Fruit fly (Drosophila melanogaster) whole organism, embryonic: ENCODE data around the gene CG10365.

Source experiments
- Bteb2 ChIP-seq: fragments of 200-800 bp; sonication (Bioruptor generic); optimal IDR thresholded peaks from 2 replicates; lab custom pipeline; 2016; ENCODE audit warnings: missing biosample characterization, missing genetic modification characterization
- CG12769 ChIP-seq: fragments of 200-800 bp; sonication (Bioruptor generic); optimal IDR thresholded peaks from 2 replicates; lab custom pipeline; 2019; ENCODE audit warnings: missing biosample characterization, mild to moderate bottlenecking, missing genetic modification characterization, moderate library complexity
- CG14710 ChIP-seq: fragments of 200-800 bp; sonication (Bioruptor generic); optimal IDR thresholded peaks from 3 replicates; lab custom pipeline; 2019; ENCODE audit warnings: missing biosample characterization, mild to moderate bottlenecking, missing genetic modification characterization, moderate library complexity
- CG14965 ChIP-seq: fragments of 200-800 bp; sonication (Bioruptor generic); optimal IDR thresholded peaks from 2 replicates; lab custom pipeline; 2016; ENCODE audit warnings: missing biosample characterization, missing genetic modification characterization, borderline replicate concordance
- CG17186 ChIP-seq: fragments of 200-800 bp; sonication (Bioruptor generic); optimal IDR thresholded peaks from 3 replicates; lab custom pipeline; 2017; ENCODE audit warnings: missing biosample characterization, missing genetic modification reagents, missing genetic modification characterization
- CG17802 ChIP-seq: fragments of 200-800 bp; sonication (Bioruptor generic); optimal IDR thresholded peaks from 2 replicates; lab custom pipeline; 2018; ENCODE audit warnings: missing biosample characterization, mild to moderate bottlenecking, missing genetic modification characterization, moderate library complexity
- CG17912 ChIP-seq: fragments of 200-800 bp; sonication (Bioruptor generic); optimal IDR thresholded peaks from 2 replicates; lab custom pipeline; 2018; ENCODE audit warnings: missing biosample characterization, mild to moderate bottlenecking, missing genetic modification characterization
- CG2712 ChIP-seq: fragments of 200-800 bp; optimal IDR thresholded peaks from 3 replicates; lab custom pipeline; 2019; ENCODE audit warnings: missing biosample characterization, mild to moderate bottlenecking, missing genetic modification characterization, moderate library complexity
- CG3065 ChIP-seq: fragments of 200-800 bp; sonication (Bioruptor generic); optimal IDR thresholded peaks from 2 replicates; lab custom pipeline; 2016; ENCODE audit warnings: missing biosample characterization, missing genetic modification characterization
- CG31388 ChIP-seq: fragments of 200-800 bp; sonication (Bioruptor generic); optimal IDR thresholded peaks from 2 replicates; lab custom pipeline; 2016; ENCODE audit warnings: missing biosample characterization, missing genetic modification characterization
- CG3163 ChIP-seq: fragments of 200-800 bp; sonication (Bioruptor generic); optimal IDR thresholded peaks from 3 replicates; lab custom pipeline; 2016; ENCODE audit warnings: missing biosample characterization, missing genetic modification characterization
- CG32767 ChIP-seq: fragments of 200-800 bp; sonication (Bioruptor generic); IDR thresholded peaks from 2 replicates; pipeline ENCODE4 v1.3.6; 2022; ENCODE audit warnings: missing biosample characterization, missing genetic modification characterization
- CG34422 ChIP-seq: fragments of 200-800 bp; sonication (Bioruptor generic); IDR thresholded peaks from 3 replicates; pipeline ENCODE4 v1.3.6; 2022; ENCODE audit warnings: missing biosample characterization, missing genetic modification characterization
- CG4282 ChIP-seq: fragments of 200-800 bp; sonication (Bioruptor generic); optimal IDR thresholded peaks from 2 replicates; lab custom pipeline; 2016; ENCODE audit warnings: missing biosample characterization, missing genetic modification characterization
- CG4360 ChIP-seq: fragments of 200-800 bp; sonication (Bioruptor generic); IDR thresholded peaks from 2 replicates; pipeline ENCODE4 v1.3.6; 2022; ENCODE audit warnings: missing biosample characterization, missing genetic modification characterization
- CG43689 ChIP-seq: fragments of 200-800 bp; sonication (Bioruptor generic); IDR thresholded peaks from 2 replicates; pipeline ENCODE4 v1.3.6; 2022; ENCODE audit warnings: missing biosample characterization, missing genetic modification characterization
- CG4404 ChIP-seq: fragments of 200-800 bp; sonication (Bioruptor generic); IDR thresholded peaks from 2 replicates; pipeline ENCODE4 v1.3.6; 2022; ENCODE audit warnings: missing biosample characterization, missing genetic modification characterization
- CG6254 ChIP-seq: fragments of 200-800 bp; sonication (Bioruptor generic); optimal IDR thresholded peaks from 3 replicates; lab custom pipeline; 2017; ENCODE audit warnings: mild to moderate bottlenecking, missing biosample characterization, missing genetic modification reagents, missing genetic modification characterization
- CG6272 ChIP-seq: fragments of 200-800 bp; sonication (Bioruptor generic); IDR thresholded peaks from 2 replicates; pipeline ENCODE4 v1.3.6; 2022; ENCODE audit warnings: missing biosample characterization, missing genetic modification characterization
- CG8281 ChIP-seq: fragments of 200-800 bp; sonication (Bioruptor generic); optimal IDR thresholded peaks from 2 replicates; lab custom pipeline; 2018; ENCODE audit warnings: missing biosample characterization, mild to moderate bottlenecking, missing genetic modification characterization, moderate library complexity
- CG9437 ChIP-seq: fragments of 200-800 bp; sonication (Bioruptor generic); optimal IDR thresholded peaks from 2 replicates; lab custom pipeline; 2018; ENCODE audit warnings: missing biosample characterization, mild to moderate bottlenecking, missing genetic modification characterization
- CG9817 ChIP-seq: fragments of 200-800 bp; sonication (Bioruptor generic); optimal IDR thresholded peaks from 2 replicates; lab custom pipeline; 2018; ENCODE audit warnings: missing biosample characterization, mild to moderate bottlenecking, missing genetic modification characterization, moderate library complexity
- CG9932 ChIP-seq: fragments of 200-800 bp; sonication (Bioruptor generic); IDR thresholded peaks from 2 replicates; pipeline ENCODE4 v1.3.6; 2022; ENCODE audit warnings: missing biosample characterization, missing genetic modification characterization
- Camta ChIP-seq: fragments of 200-800 bp; sonication (Bioruptor generic); optimal IDR thresholded peaks from 2 replicates; lab custom pipeline; 2016; ENCODE audit warnings: missing biosample characterization, missing genetic modification characterization
- Deaf1 ChIP-seq: fragments of 200-800 bp; optimal IDR thresholded peaks from 3 replicates; lab custom pipeline; 2019; ENCODE audit warnings: missing biosample characterization, mild to moderate bottlenecking, missing genetic modification characterization, moderate library complexity
- Dek ChIP-seq: fragments of 200-800 bp; sonication (Bioruptor generic); optimal IDR thresholded peaks from 3 replicates; lab custom pipeline; 2019; ENCODE audit warnings: missing biosample characterization, mild to moderate bottlenecking, missing genetic modification characterization, moderate library complexity
- Doc2 ChIP-seq: fragments of 200-800 bp; sonication (Bioruptor generic); IDR thresholded peaks from 2 replicates; pipeline ENCODE4 v1.3.6; 2022; ENCODE audit warnings: missing biosample characterization, missing genetic modification characterization
- ERR ChIP-seq: fragments of 200-800 bp; sonication (Bioruptor generic); optimal IDR thresholded peaks from 2 replicates; lab custom pipeline; 2016; ENCODE audit warnings: missing biosample characterization, missing genetic modification characterization
- Ets65A ChIP-seq: fragments of 200-800 bp; sonication (Bioruptor generic); peaks from one replicate; lab custom pipeline; 2016; ENCODE audit warnings: missing biosample characterization, missing genetic modification characterization
- Gsc ChIP-seq: fragments of 200-800 bp; sonication (Bioruptor generic); IDR thresholded peaks from 2 replicates; pipeline ENCODE4 v1.3.6; 2022; ENCODE audit warnings: missing biosample characterization, missing genetic modification characterization
- HLH4C ChIP-seq: fragments of 200-800 bp; sonication (Bioruptor generic); IDR thresholded peaks from 3 replicates; pipeline ENCODE4 v1.3.6; 2022; ENCODE audit warnings: missing biosample characterization, missing genetic modification characterization; ENCODE audit not compliant: partially characterized antibody
- Hr51 ChIP-seq, 2 experiments: fragments of 200-800 bp; sonication (Bioruptor generic); optimal IDR thresholded peaks; 2 replicates in 1 of 2; 3 replicates in 1 of 2; lab custom pipeline; 2016 to 2018; ENCODE audit warnings: missing biosample characterization in 2 of 2, missing genetic modification characterization in 2 of 2, mild to moderate bottlenecking in 1 of 2, moderate library complexity in 1 of 2
- Lim3 ChIP-seq: fragments of 200-800 bp; sonication (Bioruptor generic); IDR thresholded peaks from 2 replicates; pipeline ENCODE4 v1.3.6; 2022; ENCODE audit warnings: missing biosample characterization, missing genetic modification characterization
- Rx ChIP-seq: fragments of 200-800 bp; sonication (Bioruptor generic); IDR thresholded peaks from 2 replicates; pipeline ENCODE4 v1.3.6; 2022; ENCODE audit warnings: missing biosample characterization, missing genetic modification characterization
- Xrp1 ChIP-seq: fragments of 200-800 bp; sonication (Bioruptor generic); IDR thresholded peaks from 2 replicates; pipeline ENCODE4 v1.3.6; 2022; ENCODE audit warnings: missing biosample characterization, missing genetic modification characterization
- YL-1 ChIP-seq: fragments of 200-800 bp; sonication (Bioruptor generic); optimal IDR thresholded peaks from 3 replicates; lab custom pipeline; 2017; ENCODE audit warnings: missing biosample characterization, mild to moderate bottlenecking, missing genetic modification characterization
- ash1 ChIP-seq: fragments of 200-800 bp; sonication (Bioruptor generic); optimal IDR thresholded peaks from 2 replicates; lab custom pipeline; 2018; ENCODE audit warnings: missing biosample characterization, mild to moderate bottlenecking, missing genetic modification characterization
- az2 ChIP-seq: fragments of 200-800 bp; sonication (Bioruptor generic); optimal IDR thresholded peaks from 3 replicates; lab custom pipeline; 2016; ENCODE audit warnings: missing biosample characterization, missing genetic modification characterization
- bsh ChIP-seq, 2 experiments: fragments of 200-800 bp; sonication (Bioruptor generic); optimal IDR thresholded peaks; 2 replicates each; lab custom pipeline; 2017 to 2018; ENCODE audit warnings: mild to moderate bottlenecking in 2 of 2, missing biosample characterization in 2 of 2, missing genetic modification characterization in 2 of 2, moderate library complexity in 1 of 2
- chinmo ChIP-seq: fragments of 200-800 bp; sonication (Bioruptor generic); IDR thresholded peaks from 4 replicates; pipeline ENCODE4 v1.3.6; 2022; ENCODE audit warnings: missing biosample characterization, missing genetic modification characterization; ENCODE audit not compliant: partially characterized antibody
- gro ChIP-seq: fragments of 200-800 bp; sonication (Bioruptor generic); optimal IDR thresholded peaks from 2 replicates; lab custom pipeline; 2016; ENCODE audit warnings: missing biosample characterization, missing genetic modification characterization
- hbn ChIP-seq: fragments of 200-800 bp; sonication (Bioruptor generic); IDR thresholded peaks from 2 replicates; pipeline ENCODE4 v1.3.6; 2022; ENCODE audit warnings: missing biosample characterization, missing genetic modification characterization; ENCODE audit not compliant: partially characterized antibody
- hth ChIP-seq: fragments of >200 bp; optimal IDR thresholded peaks from 2 replicates; lab custom pipeline; 2017; ENCODE audit warnings: inconsistent platforms
- jigr1 ChIP-seq: fragments of 200-800 bp; sonication (Bioruptor generic); IDR thresholded peaks from 3 replicates; pipeline ENCODE4 v1.3.6; 2022; ENCODE audit warnings: missing biosample characterization, missing genetic modification characterization
- lilli ChIP-seq: fragments of 200-800 bp; sonication (Bioruptor generic); optimal IDR thresholded peaks from 3 replicates; lab custom pipeline; 2016; ENCODE audit warnings: missing biosample characterization, missing genetic modification characterization
- mirr ChIP-seq: fragments of 200-800 bp; sonication (Bioruptor generic); optimal IDR thresholded peaks from 3 replicates; lab custom pipeline; 2018; ENCODE audit warnings: missing biosample characterization, mild to moderate bottlenecking, missing genetic modification characterization
- nerfin-1 ChIP-seq: fragments of 200-800 bp; sonication (Bioruptor generic); optimal IDR thresholded peaks from 3 replicates; lab custom pipeline; 2019; ENCODE audit warnings: missing biosample characterization, mild to moderate bottlenecking, missing genetic modification characterization, moderate library complexity
- so ChIP-seq: fragments of 200-800 bp; sonication (Bioruptor generic); IDR thresholded peaks from 3 replicates; pipeline ENCODE4 v1.3.6; 2022; ENCODE audit warnings: missing biosample characterization, missing genetic modification characterization
- tap ChIP-seq: fragments of 200-800 bp; optimal IDR thresholded peaks from 3 replicates; lab custom pipeline; 2019; ENCODE audit warnings: missing biosample characterization, mild to moderate bottlenecking, missing genetic modification characterization, moderate library complexity
- zfh2 ChIP-seq: fragments of 200-800 bp; sonication (Bioruptor generic); optimal IDR thresholded peaks from 2 replicates; lab custom pipeline; 2016; ENCODE audit warnings: missing biosample characterization, missing genetic modification characterization

Gene CG10365

dm6 chr3R:23760219-23761018 lies 37.3 kb downstream of the CG10365 start, which contains the start of gene SdhD (continued):
- TF ChIP-seq az2 (GFP tag; lab: Kevin White, UChicago) (no peak), tap (tag; lab: Kevin White, UChicago) (no peak), CG17802 (tag; lab: Kevin White, UChicago) (no peak), CG17912 (GFP tag; lab: Kevin White, UChicago) (no peak), CG12769 (no peak), CG32767 (GFP tag; lab: Robert Waterston, UW) (no peak), mirr (no peak), Gsc (no peak), Bteb2 (GFP tag; lab: Kevin White, UChicago) (peak; percentile 15), CG6254 (GFP tag; lab: Kevin White, UChicago) (no peak), CG3065 (GFP tag; lab: Kevin White, UChicago) (no peak), CG4360 (GFP tag; lab: Robert Waterston, UW) (no peak), CG14965 (GFP tag; lab: Kevin White, UChicago) (no peak), YL-1 (GFP tag; lab: Kevin White, UChicago) (peak; percentile 75), CG34422 (GFP tag; lab: Robert Waterston, UW) (no peak; the same call in 2 of the 3 replicates), CG4404 (GFP tag; lab: Robert Waterston, UW) (no peak), Hr51 (GFP tag; optimal IDR thresholded peaks at IDR 0.05; lab: Kevin White, UChicago) (no peak), CG9437 (GFP tag; lab: Kevin White, UChicago) (no peak), ERR (no peak), zfh2 (GFP tag; lab: Kevin White, UChicago) (peak; percentile 53), CG8281 (tag; lab: Kevin White, UChicago) (no peak), CG9932 (GFP tag; lab: Robert Waterston, UW) (peak; percentile 56), Doc2 (GFP tag; lab: Robert Waterston, UW) (no peak), Deaf1 (tag; lab: Kevin White, UChicago) (peak; percentile 20), CG6272 (GFP tag; lab: Robert Waterston, UW) (no peak), CG43689 (GFP tag; lab: Robert Waterston, UW) (no peak), hth (lab: Kevin White, UChicago) (no peak), Dek (tag; lab: Kevin White, UChicago) (no peak), CG14710 (tag; lab: Kevin White, UChicago) (peak; percentile 16), Xrp1 (GFP tag; lab: Robert Waterston, UW) (no peak), CG3163 (GFP tag; lab: Kevin White, UChicago) (no peak), HLH4C (GFP tag; lab: Robert Waterston, UW) (peak; percentile 63), CG4282 (GFP tag; lab: Kevin White, UChicago) (no peak), nerfin-1 (no peak), Ets65A (GFP tag; lab: Kevin White, UChicago) (peak; percentile 74), Camta (GFP tag; lab: Kevin White, UChicago) (peak; percentile 24), gro (GFP tag; lab: Kevin White, UChicago) (no peak), Lim3 (GFP tag; lab: Robert Waterston, UW) (no peak), ash1 (GFP tag; lab: Kevin White, UChicago) (no peak), Rx (GFP tag; lab: Robert Waterston, UW) (no peak), CG2712 (tag; lab: Kevin White, UChicago) (peak; percentile 24), bsh (GFP tag; optimal IDR thresholded peaks at IDR 0.05; lab: Kevin White, UChicago) (no peak), lilli (GFP tag; lab: Kevin White, UChicago) (peak; percentile 58), so (no peak), jigr1 (GFP tag; lab: Robert Waterston, UW) (no peak), CG31388 (no peak), CG17186 (GFP tag; lab: Kevin White, UChicago) (no peak), CG9817 (no peak), chinmo (GFP tag; lab: Robert Waterston, UW) (no peak), hbn (peak; percentile 47; the same call in 1 of the 2 replicates)
